Fruit fly (Drosophila melanogaster) whole organism, pupa: Measurements from ENCODE around the gene CG10802.

Experiments used
- CG10348 ChIP-seq: fragments of 200-800 bp; sonication (Bioruptor generic); IDR thresholded peaks from 2 replicates; pipeline ENCODE4 v1.3.6; 2022; ENCODE audit warnings: missing biosample characterization, missing genetic modification characterization
- EcR ChIP-seq: fragments of 200-800 bp; sonication (Bioruptor generic); optimal IDR thresholded peaks from 3 replicates; lab custom pipeline; 2019; ENCODE audit warnings: missing biosample characterization, missing genetic modification characterization, mild to moderate bottlenecking, moderate library complexity, missing genetic modification reagents
- Pif1A ChIP-seq: fragments of 200-800 bp; sonication (Bioruptor generic); optimal IDR thresholded peaks from 3 replicates; lab custom pipeline; 2016; ENCODE audit warnings: missing biosample characterization, missing genetic modification characterization
- fd96Ca ChIP-seq: fragments of 200-800 bp; sonication (Bioruptor generic); IDR thresholded peaks from 3 replicates; pipeline ENCODE4 v1.3.6; 2022; ENCODE audit warnings: missing biosample characterization, missing genetic modification characterization
- rn ChIP-seq: fragments of 200-800 bp; sonication (Bioruptor generic); IDR thresholded peaks from 2 replicates; pipeline ENCODE4 v1.3.6; 2022; ENCODE audit warnings: missing biosample characterization, missing genetic modification characterization

DNA sequence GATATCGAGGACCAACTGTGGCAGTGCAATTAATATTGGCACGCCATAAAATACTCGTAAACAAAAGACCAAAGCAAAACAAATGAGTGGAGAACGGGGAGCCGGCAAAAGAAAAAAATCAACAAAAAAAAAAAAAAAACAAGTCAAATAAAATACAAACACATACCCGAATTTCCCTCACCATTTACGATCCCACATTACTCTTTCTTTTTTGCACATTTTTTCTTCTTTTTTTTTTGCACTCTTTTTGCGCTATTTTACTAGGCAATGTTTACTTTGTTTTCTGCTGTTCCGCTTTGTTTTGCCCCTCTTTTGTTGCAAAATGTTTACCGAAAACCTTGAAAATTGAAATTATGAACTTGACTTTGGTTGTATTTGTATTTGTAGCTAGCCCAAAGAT is 36.1 kb upstream of the CG10802 start:
- TF ChIP-seq fd96Ca (GFP tag; lab: Robert Waterston, UW) (no peak), EcR (GFP tag; lab: Kevin White, UChicago) (no peak), Pif1A (GFP tag; lab: Kevin White, UChicago) (no peak), CG10348 (GFP tag; lab: Robert Waterston, UW) (no peak), rn (GFP tag; lab: Robert Waterston, UW) (no peak)
